Worm (Caenorhabditis elegans) whole organism, mixed stage, embryonic: ENCODE data around the gene W09H1.1.

Experiments
- M03D4.4 ChIP-seq: sonication (generic microtip); optimal IDR thresholded peaks from 2 replicates; lab custom pipeline; 2017; ENCODE audit warnings: mild to moderate bottlenecking, missing genetic modification characterization, missing compliant biosample characterization
- bed-3 ChIP-seq: fragments of 200-800 bp; sonication (Bioruptor generic); optimal IDR thresholded peaks from 3 replicates; lab custom pipeline; 2018; ENCODE audit warnings: mild to moderate bottlenecking, missing genetic modification characterization, moderate library complexity, missing compliant biosample characterization
- blmp-1 ChIP-seq: fragments of 150-350 bp; optimal IDR thresholded peaks from 2 replicates; lab custom pipeline; 2014; ENCODE audit warnings: missing biosample characterization, missing genetic modification characterization
- ceh-39 ChIP-seq: fragments of 150-350 bp; optimal IDR thresholded peaks from 2 replicates; lab custom pipeline; 2014; ENCODE audit warnings: missing biosample characterization, missing genetic modification characterization
- ceh-43 ChIP-seq: fragments of 200-800 bp; sonication (Bioruptor generic); optimal IDR thresholded peaks from 2 replicates; lab custom pipeline; 2018; ENCODE audit warnings: mild to moderate bottlenecking, missing genetic modification characterization, moderate library complexity, missing compliant biosample characterization
- ces-1 ChIP-seq: fragments of 150-350 bp; optimal IDR thresholded peaks from 2 replicates; lab custom pipeline; 2014; ENCODE audit warnings: missing biosample characterization, missing genetic modification reagents, missing genetic modification characterization
- cnd-1 ChIP-seq: fragments of 200-800 bp; sonication (Bioruptor generic); optimal IDR thresholded peaks from 2 replicates; lab custom pipeline; 2018; ENCODE audit warnings: mild to moderate bottlenecking, missing genetic modification characterization, missing compliant biosample characterization
- drap-1 ChIP-seq: fragments of 200-800 bp; sonication (Bioruptor generic); optimal IDR thresholded peaks from 3 replicates; lab custom pipeline; 2018; ENCODE audit warnings: mild to moderate bottlenecking, missing genetic modification characterization, missing compliant biosample characterization
- elt-1 ChIP-seq: sonication (generic microtip); optimal IDR thresholded peaks from 2 replicates; lab custom pipeline; 2017; ENCODE audit warnings: missing genetic modification characterization, mild to moderate bottlenecking, missing compliant biosample characterization, antibody characterized with exemption, moderate library complexity, borderline replicate concordance; ENCODE audit not compliant: insufficient read depth
- elt-3 ChIP-seq: fragments of 150-350 bp; optimal IDR thresholded peaks from 2 replicates; lab custom pipeline; 2014; ENCODE audit warnings: missing biosample characterization, missing genetic modification characterization
- flh-1 ChIP-seq: fragments of 200-800 bp; sonication (Bioruptor generic); optimal IDR thresholded peaks from 2 replicates; lab custom pipeline; 2018; ENCODE audit warnings: mild to moderate bottlenecking, missing genetic modification characterization, moderate library complexity, missing compliant biosample characterization
- hlh-1 ChIP-seq: fragments of 150-350 bp; optimal IDR thresholded peaks from 2 replicates; lab custom pipeline; 2014; ENCODE audit warnings: missing biosample characterization, missing genetic modification reagents, missing genetic modification characterization
- lin-13 ChIP-seq: fragments of 150-350 bp; optimal IDR thresholded peaks from 2 replicates; lab custom pipeline; 2014; ENCODE audit warnings: missing biosample characterization, missing genetic modification characterization
- lin-32 ChIP-seq: fragments of 200-800 bp; sonication (Bioruptor generic); optimal IDR thresholded peaks from 2 replicates; lab custom pipeline; 2018; ENCODE audit warnings: mild to moderate bottlenecking, missing genetic modification characterization, missing compliant biosample characterization
- lsy-2 ChIP-seq: fragments of 150-350 bp; optimal IDR thresholded peaks from 2 replicates; lab custom pipeline; 2014; ENCODE audit warnings: missing biosample characterization, missing genetic modification characterization
- mab-5 ChIP-seq: fragments of 150-350 bp; optimal IDR thresholded peaks from 2 replicates; lab custom pipeline; 2014; ENCODE audit warnings: missing biosample characterization, missing genetic modification characterization
- mep-1 ChIP-seq: fragments of 150-350 bp; optimal IDR thresholded peaks from 2 replicates; lab custom pipeline; 2017; ENCODE audit warnings: missing biosample characterization, missing genetic modification reagents, missing genetic modification characterization, inconsistent platforms
- mls-2 ChIP-seq: sonication (generic microtip); optimal IDR thresholded peaks from 2 replicates; lab custom pipeline; 2016; ENCODE audit warnings: mild to moderate bottlenecking, missing genetic modification characterization, moderate library complexity, missing compliant biosample characterization
- nhr-12 ChIP-seq: fragments of 150-350 bp; optimal IDR thresholded peaks from 2 replicates; lab custom pipeline; 2014; ENCODE audit warnings: missing biosample characterization, missing genetic modification characterization
- nhr-2 ChIP-seq: fragments of 150-350 bp; optimal IDR thresholded peaks from 2 replicates; lab custom pipeline; 2014; ENCODE audit warnings: missing biosample characterization, missing genetic modification characterization
- nhr-237 ChIP-seq: fragments of 150-350 bp; optimal IDR thresholded peaks from 2 replicates; lab custom pipeline; 2014; ENCODE audit warnings: missing biosample characterization, missing genetic modification characterization
- nhr-28 ChIP-seq: fragments of 150-350 bp; optimal IDR thresholded peaks from 2 replicates; lab custom pipeline; 2014; ENCODE audit warnings: missing biosample characterization, missing genetic modification characterization
- nhr-76 ChIP-seq: sonication (generic microtip); optimal IDR thresholded peaks from 2 replicates; lab custom pipeline; 2017; ENCODE audit warnings: missing biosample characterization, missing genetic modification characterization
- sem-2 ChIP-seq: fragments of 200-800 bp; sonication (Bioruptor generic); optimal IDR thresholded peaks from 2 replicates; lab custom pipeline; 2018; ENCODE audit warnings: mild to moderate bottlenecking, missing genetic modification characterization, missing compliant biosample characterization
- snpc-4 ChIP-seq: fragments of 150-350 bp; optimal IDR thresholded peaks from 2 replicates; lab custom pipeline; 2014; ENCODE audit warnings: missing biosample characterization, missing genetic modification characterization
- sptf-1 ChIP-seq: sonication (generic microtip); optimal IDR thresholded peaks from 2 replicates; lab custom pipeline; 2017; ENCODE audit warnings: mild to moderate bottlenecking, missing genetic modification characterization, moderate library complexity, missing compliant biosample characterization
- tbx-8 ChIP-seq: fragments of 200-800 bp; sonication (Bioruptor generic); optimal IDR thresholded peaks from 2 replicates; lab custom pipeline; 2018; ENCODE audit warnings: mild to moderate bottlenecking, missing genetic modification characterization, moderate library complexity, missing compliant biosample characterization
- unc-120 ChIP-seq: sonication (generic microtip); optimal IDR thresholded peaks from 2 replicates; lab custom pipeline; 2017; ENCODE audit warnings: missing genetic modification characterization, missing compliant biosample characterization; ENCODE audit not compliant: poor library complexity, severe bottlenecking
- unc-39 ChIP-seq: fragments of 150-350 bp; optimal IDR thresholded peaks from 2 replicates; lab custom pipeline; 2014; ENCODE audit warnings: missing biosample characterization, missing genetic modification characterization
- unc-62 ChIP-seq: fragments of 150-350 bp; optimal IDR thresholded peaks from 2 replicates; lab custom pipeline; 2014; ENCODE audit warnings: missing biosample characterization, missing genetic modification reagents, missing genetic modification characterization
- zip-8 ChIP-seq: fragments of 150-350 bp; optimal IDR thresholded peaks from 2 replicates; lab custom pipeline; 2014; ENCODE audit warnings: missing biosample characterization, missing genetic modification characterization
- ztf-11 ChIP-seq: fragments of 150-350 bp; optimal IDR thresholded peaks from 2 replicates; lab custom pipeline; 2014; ENCODE audit warnings: missing biosample characterization, missing genetic modification characterization

W09H1.1 gene

DNA sequence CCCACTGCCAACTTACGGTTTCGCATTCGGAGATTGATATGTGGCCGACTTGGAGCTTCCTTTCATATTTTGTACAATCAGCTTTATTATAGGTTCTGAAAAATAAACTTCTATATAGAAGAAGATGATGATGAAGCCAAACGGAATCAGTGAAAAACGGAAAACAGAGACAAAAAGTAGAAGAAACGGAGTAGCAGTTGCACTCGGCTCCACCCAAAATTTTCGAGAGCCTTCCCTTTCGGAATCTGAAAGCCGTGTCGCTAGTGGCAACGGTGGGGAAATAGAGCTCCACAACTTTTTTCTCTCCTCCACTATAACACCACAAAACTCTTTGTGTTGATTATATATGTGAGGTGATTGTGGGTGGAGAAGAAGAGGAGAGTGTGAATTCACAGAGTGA is at the start of gene W09H1.1:
Gene W09H1.1, minus strand, starts transcription at position 101 of the 400 bp plus-strand sequence.
- TF ChIP-seq unc-39 (no peak), bed-3 (GFP tag; lab: Kevin White, UChicago) (no peak), ztf-11 (no peak), elt-3 (tag; lab: Kevin White, UChicago) (no peak), tbx-8 (GFP tag; lab: Kevin White, UChicago) (no peak), sem-2 (GFP tag; lab: Kevin White, UChicago) (no peak)

DNA sequence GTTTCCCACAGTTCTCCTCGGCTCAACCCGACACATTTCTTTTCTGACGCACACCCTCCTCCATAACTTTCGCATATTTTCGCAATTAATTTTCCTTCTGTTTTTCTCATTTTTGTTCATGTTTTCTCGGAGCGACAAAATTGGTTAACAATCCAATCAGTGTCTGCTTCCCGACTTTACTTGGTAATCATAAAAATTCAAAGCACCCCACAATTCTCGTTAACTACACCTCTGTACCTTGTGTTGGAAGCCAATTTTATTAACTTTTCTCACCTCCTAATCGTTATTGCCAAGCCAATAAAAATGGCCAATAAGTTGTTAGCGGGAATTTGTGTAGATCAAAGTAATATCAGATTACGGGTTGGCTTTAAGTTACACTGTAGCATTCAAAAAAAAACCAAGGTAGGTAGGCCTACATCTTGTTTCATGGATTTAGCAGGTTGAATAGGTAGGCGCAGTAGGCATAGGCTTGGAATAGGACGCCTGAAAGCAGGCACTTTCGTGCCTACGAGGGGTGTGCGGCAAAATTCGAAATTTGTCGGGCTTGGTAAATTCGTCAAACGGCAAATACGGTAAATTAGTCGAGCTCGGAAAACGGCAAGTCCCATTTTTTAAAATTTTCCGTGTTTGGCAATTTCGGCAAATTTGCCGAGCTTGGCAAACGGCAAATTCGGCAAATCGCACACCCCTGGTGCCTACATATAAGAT is 49.3 kb upstream of the W09H1.1 start:
- no peak for TF ChIP-seq snpc-4 (tag; lab: Kevin White, UChicago)
- no peak for TF ChIP-seq ceh-43 (GFP tag; lab: Kevin White, UChicago)
- TF ChIP-seq bed-3 (GFP tag; lab: Kevin White, UChicago): no peak
- TF ChIP-seq nhr-76 (tag; lab: Kevin White, UChicago): no peak
- TF ChIP-seq nhr-2 (tag; lab: Kevin White, UChicago): no peak
- TF ChIP-seq cnd-1 (tag; lab: Kevin White, UChicago): no peak
- no peak for TF ChIP-seq nhr-28 (tag; lab: Kevin White, UChicago)
- no peak for TF ChIP-seq mls-2
- no peak for TF ChIP-seq unc-39
- no peak for TF ChIP-seq lin-13 (tag; lab: Kevin White, UChicago)
- no peak for TF ChIP-seq M03D4.4 (tag; lab: Kevin White, UChicago)
- no peak for TF ChIP-seq hlh-1 (tag; lab: Kevin White, UChicago)
- TF ChIP-seq sem-2 (GFP tag; lab: Kevin White, UChicago): no peak
- TF ChIP-seq ceh-39 (tag; lab: Kevin White, UChicago): no peak
- no peak for TF ChIP-seq elt-3 (tag; lab: Kevin White, UChicago)
- TF ChIP-seq zip-8 (tag; lab: Kevin White, UChicago): no peak
- TF ChIP-seq mep-1: no peak
- TF ChIP-seq, all 35 proteins: peak for 0

DNA sequence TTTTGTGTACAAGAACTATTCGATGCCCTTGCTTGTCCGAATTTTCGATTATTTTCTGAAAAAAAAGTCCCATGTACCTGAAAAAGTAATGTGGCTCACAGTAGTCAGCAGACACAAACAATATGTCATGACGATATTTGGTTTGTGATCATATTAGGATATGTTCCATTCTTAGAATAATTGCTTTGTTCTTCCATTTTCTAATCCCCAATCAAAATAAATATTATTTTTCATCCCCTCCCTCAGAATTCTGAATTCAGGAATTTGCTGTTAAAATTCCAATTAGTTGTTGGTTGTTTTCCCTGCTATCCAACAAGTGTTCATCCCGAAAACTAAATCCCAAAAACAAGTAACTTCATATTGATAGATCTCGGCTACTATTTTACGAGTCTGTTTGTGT is 38.0 kb upstream of the W09H1.1 start:
- TF ChIP-seq lin-13 (tag; lab: Kevin White, UChicago) (no peak), unc-62 (GFP tag; lab: Kevin White, UChicago) (no peak), blmp-1 (tag; lab: Kevin White, UChicago) (no peak), mab-5 (tag; lab: Kevin White, UChicago) (no peak)

DNA sequence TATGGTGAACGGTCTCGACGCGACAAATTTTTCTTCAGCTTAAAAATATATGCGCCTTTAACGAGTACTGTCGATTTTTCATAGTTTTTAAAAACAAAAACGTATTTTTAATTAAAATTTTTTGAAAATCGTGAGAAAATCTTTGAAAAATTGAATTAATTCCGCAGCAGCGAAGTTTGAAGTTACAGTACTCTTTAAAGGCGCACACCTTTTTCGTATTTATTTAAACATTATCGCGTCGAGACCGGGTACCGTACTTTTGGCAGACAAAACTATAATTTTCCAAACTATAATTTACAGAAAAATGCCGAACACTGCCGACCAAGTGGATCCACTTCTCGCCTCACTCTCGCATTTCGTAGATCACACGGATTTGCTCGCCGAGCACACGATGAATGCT is 34.4 kb upstream of the W09H1.1 start, which contains the start of gene F15D4.2:
Gene F15D4.2, plus strand, starts transcription at position 301 of the 400 bp plus-strand sequence.
- TF ChIP-seq nhr-237 (tag; lab: Kevin White, UChicago) (no peak), ceh-43 (GFP tag; lab: Kevin White, UChicago) (no peak), cnd-1 (tag; lab: Kevin White, UChicago) (no peak), ceh-39 (tag; lab: Kevin White, UChicago) (no peak), elt-1 (tag; lab: Kevin White, UChicago) (no peak), zip-8 (tag; lab: Kevin White, UChicago) (no peak), lin-32 (GFP tag; lab: Kevin White, UChicago) (no peak), unc-62 (GFP tag; lab: Kevin White, UChicago) (no peak), nhr-2 (tag; lab: Kevin White, UChicago) (no peak), tbx-8 (GFP tag; lab: Kevin White, UChicago) (no peak), mep-1 (no peak), flh-1 (no peak), mls-2 (no peak)

DNA sequence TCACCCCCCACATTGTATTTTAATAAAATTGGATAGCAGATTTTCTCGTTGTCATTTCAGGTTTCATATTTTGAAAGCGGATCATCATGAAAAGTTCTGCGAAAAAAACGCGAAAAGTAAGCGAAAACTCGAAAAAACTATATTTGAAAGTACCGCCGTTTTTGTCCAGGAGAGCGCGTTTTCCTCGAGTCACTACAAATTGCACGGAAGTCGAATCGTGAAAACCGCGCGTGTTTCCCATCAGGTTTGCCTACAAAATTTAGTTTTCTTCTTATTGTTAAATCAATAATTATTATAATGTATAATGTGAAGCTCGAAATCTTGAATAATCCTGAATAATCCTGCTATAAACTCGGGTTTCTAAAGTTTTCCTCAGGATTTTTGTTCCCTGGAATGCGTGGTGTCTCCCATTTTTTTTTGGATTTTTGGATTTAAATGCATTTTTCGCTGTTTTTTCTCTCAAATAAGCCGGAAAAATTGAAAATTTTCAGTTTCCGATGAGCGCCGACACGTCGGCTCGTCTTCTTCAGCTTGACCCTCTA is 18.4 kb upstream of the W09H1.1 start, which contains the start of gene btf-1:
Gene btf-1, plus strand, starts transcription at position 492 of the 542 bp plus-strand sequence.
- TF ChIP-seq unc-120 (tag; lab: Kevin White, UChicago) (peak; percentile 14), snpc-4 (tag; lab: Kevin White, UChicago) (no peak), nhr-12 (no peak), sem-2 (GFP tag; lab: Kevin White, UChicago) (no peak), bed-3 (GFP tag; lab: Kevin White, UChicago) (peak; percentile 13), M03D4.4 (tag; lab: Kevin White, UChicago) (peak; percentile 14), lin-13 (tag; lab: Kevin White, UChicago) (peak; percentile 29), hlh-1 (tag; lab: Kevin White, UChicago) (no peak), flh-1 (no peak), lin-32 (GFP tag; lab: Kevin White, UChicago) (no peak), lsy-2 (tag; lab: Kevin White, UChicago) (peak; percentile 54), mls-2 (peak; percentile 55), ceh-39 (tag; lab: Kevin White, UChicago) (no peak), sptf-1 (tag; lab: Kevin White, UChicago) (peak; percentile 79), zip-8 (tag; lab: Kevin White, UChicago) (no peak), ces-1 (GFP tag; lab: Kevin White, UChicago) (peak; percentile 34), drap-1 (peak; percentile 26), cnd-1 (tag; lab: Kevin White, UChicago) (peak; percentile 54), tbx-8 (GFP tag; lab: Kevin White, UChicago) (peak; percentile 37), mep-1 (peak; percentile 13), nhr-237 (tag; lab: Kevin White, UChicago) (peak; percentile 47)
